Worm (Caenorhabditis elegans): ENCODE data around the gene hpo-31.

hpo-31 gene

ce11 chrV:13850170-13850569 lies 27.3 kb downstream of the hpo-31 start, which contains the start of gene hpx-2:
Gene hpx-2, plus strand, starts transcription at chrV:13850470.
- TF ChIP-seq fkh-10 (GFP tag; optimal IDR thresholded peaks at IDR 0.05) (no peak), daf-12 (tag; optimal IDR thresholded peaks at IDR 0.05) (no peak), elt-3 (tag; optimal IDR thresholded peaks at IDR 0.05) (no peak), skn-1 (tag; optimal IDR thresholded peaks at IDR 0.05) (no peak), elt-2 (tag; optimal IDR thresholded peaks at IDR 0.05) (no peak), nhr-43 (tag; optimal IDR thresholded peaks at IDR 0.05; ENCODE audit: poor library complexity, severe bottlenecking) (no peak), mdl-1 (tag; optimal IDR thresholded peaks at IDR 0.05) (no peak), lin-39 (tag; optimal IDR thresholded peaks at IDR 0.05) (no peak), pha-4 (tag; optimal IDR thresholded peaks at IDR 0.05) (no peak), nhr-237 (tag; optimal IDR thresholded peaks at IDR 0.05) (no peak), jun-1 (tag; optimal IDR thresholded peaks at IDR 0.05) (no peak), ceh-16 (tag; optimal IDR thresholded peaks at IDR 0.05) (no peak), snpc-4 (tag; optimal IDR thresholded peaks at IDR 0.05) (no peak), unc-39 (tag; optimal IDR thresholded peaks at IDR 0.05) (no peak)

ce11 chrV:13854306-13854705 lies 31.5 kb downstream of the hpo-31 start, which contains the start of gene ttr-21:
Gene ttr-21, minus strand, starts transcription at chrV:13854405.
- TF ChIP-seq pha-4 (tag; optimal IDR thresholded peaks at IDR 0.05) (peak; percentile 91), hmg-11 (tag; optimal IDR thresholded peaks at IDR 0.05) (no peak)

DNA sequence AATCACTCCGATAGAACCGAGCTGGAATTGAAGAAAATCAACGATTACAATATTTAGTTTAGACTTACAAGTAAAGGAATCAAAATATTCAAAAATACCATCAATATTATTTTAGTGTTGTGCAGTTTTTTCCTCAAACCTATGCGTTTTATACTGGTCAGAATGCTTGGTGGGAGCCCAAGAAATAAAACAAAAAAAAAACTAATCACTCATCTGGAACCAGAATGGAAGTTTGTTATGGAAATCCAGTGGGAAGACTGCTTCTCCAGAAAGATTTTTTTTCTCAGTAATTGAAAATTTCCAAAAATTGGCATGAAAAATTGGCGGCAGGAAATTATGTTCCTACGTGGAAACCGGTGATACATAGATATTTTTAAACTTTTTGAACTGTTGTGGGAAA lies 33.5 kb downstream of the hpo-31 start, which contains the start of gene srx-134:
Gene srx-134, minus strand, starts transcription at position 101 of the 400 bp plus-strand sequence.
- TF ChIP-seq skn-1 (tag; optimal IDR thresholded peaks at IDR 0.05): no peak
- TF ChIP-seq egl-27 (tag; optimal IDR thresholded peaks at IDR 0.05): no peak
- no peak for TF ChIP-seq lin-15B (tag; optimal IDR thresholded peaks at IDR 0.05)
- no peak for TF ChIP-seq ztf-4 (tag; optimal IDR thresholded peaks at IDR 0.05)
- TF ChIP-seq daf-12 (tag; optimal IDR thresholded peaks at IDR 0.05): no peak
- no peak for TF ChIP-seq fkh-10 (GFP tag; optimal IDR thresholded peaks at IDR 0.05)
- TF ChIP-seq nhr-43 (tag; optimal IDR thresholded peaks at IDR 0.05; ENCODE audit: poor library complexity, severe bottlenecking): no peak
- no peak for TF ChIP-seq ceh-16 (tag; optimal IDR thresholded peaks at IDR 0.05)

ce11 chrV:13857132-13857531 lies 34.3 kb downstream of the hpo-31 start, which contains the start of gene srx-136:
Gene srx-136, plus strand, starts transcription at chrV:13857432.
- TF ChIP-seq nhr-67 (tag; optimal IDR thresholded peaks at IDR 0.05): no peak
- no peak for TF ChIP-seq nhr-43 (tag; optimal IDR thresholded peaks at IDR 0.05; ENCODE audit: poor library complexity, severe bottlenecking)
- TF ChIP-seq zag-1 (tag; optimal IDR thresholded peaks at IDR 0.05): no peak
- TF ChIP-seq fos-1 (tag; optimal IDR thresholded peaks at IDR 0.05): no peak
- TF ChIP-seq unc-39 (tag; optimal IDR thresholded peaks at IDR 0.05): no peak
- TF ChIP-seq ztf-11 (tag; optimal IDR thresholded peaks at IDR 0.05): no peak
- no peak for TF ChIP-seq nhr-12 (tag; optimal IDR thresholded peaks at IDR 0.05)
- no peak for TF ChIP-seq fkh-10 (GFP tag; optimal IDR thresholded peaks at IDR 0.05)
- no peak for TF ChIP-seq nhr-23 (tag; optimal IDR thresholded peaks at IDR 0.05)
- TF ChIP-seq elt-1 (tag; optimal IDR thresholded peaks at IDR 0.05): no peak
- no peak for TF ChIP-seq nfya-1 (tag; optimal IDR thresholded peaks at IDR 0.05; ENCODE audit: insufficient read depth)
- no peak for TF ChIP-seq jun-1 (tag; optimal IDR thresholded peaks at IDR 0.05)
- TF ChIP-seq nhr-237 (tag; optimal IDR thresholded peaks at IDR 0.05): no peak
- no peak for TF ChIP-seq nhr-76 (tag; optimal IDR thresholded peaks at IDR 0.05)
- no peak for TF ChIP-seq elt-2 (tag; optimal IDR thresholded peaks at IDR 0.05)
- no peak for TF ChIP-seq elt-3 (tag; optimal IDR thresholded peaks at IDR 0.05)

DNA sequence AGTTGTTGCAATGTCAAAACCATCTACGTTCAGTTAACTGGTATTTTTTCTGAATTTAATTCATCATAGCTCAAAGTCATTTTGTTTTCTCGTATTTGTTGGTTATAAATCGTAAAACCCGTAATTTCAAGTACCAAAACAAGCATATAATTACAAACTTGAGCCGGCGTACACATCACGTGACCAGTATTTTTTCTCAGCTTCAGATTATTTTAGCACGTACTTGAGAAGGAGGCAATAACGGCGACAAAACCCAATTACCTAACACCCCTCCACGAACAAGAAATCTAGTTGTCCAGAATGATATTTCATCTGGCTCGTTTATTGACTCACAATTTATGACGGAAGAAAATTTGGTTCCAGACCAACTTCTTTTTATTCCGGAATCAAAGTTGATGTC lies 36.1 kb downstream of the hpo-31 start, which contains the start of gene srx-135:
Gene srx-135, plus strand, starts transcription at position 301 of the 400 bp plus-strand sequence.
- TF ChIP-seq ZK546.5 (tag; optimal IDR thresholded peaks at IDR 0.05) (no peak), elt-3 (tag; optimal IDR thresholded peaks at IDR 0.05) (no peak), ceh-28 (tag; optimal IDR thresholded peaks at IDR 0.05) (no peak), hmg-11 (tag; optimal IDR thresholded peaks at IDR 0.05) (no peak), unc-39 (tag; optimal IDR thresholded peaks at IDR 0.05) (no peak)

DNA sequence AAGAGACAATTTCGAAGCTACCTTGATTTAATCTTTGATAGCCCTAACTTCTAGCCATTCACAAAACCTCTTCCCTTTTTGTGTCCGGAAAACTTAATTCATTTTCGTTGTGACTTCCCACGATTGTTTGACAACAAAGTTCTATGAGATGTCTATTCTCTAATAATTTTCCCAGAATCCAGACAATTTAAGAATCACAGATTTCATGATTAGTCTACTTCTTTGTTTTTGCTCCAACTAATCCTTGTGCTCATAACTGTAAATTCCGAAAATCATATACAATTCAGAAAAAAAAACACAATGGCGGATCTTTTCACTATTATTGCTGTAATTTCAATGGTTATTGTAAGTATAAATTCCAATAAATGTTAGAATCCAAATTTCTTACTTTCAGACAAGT lies 39.7 kb downstream of the hpo-31 start, which contains the start of gene srx-137:
Gene srx-137, plus strand, starts transcription at position 301 of the 400 bp plus-strand sequence.
- no peak for TF ChIP-seq nhr-25 (tag; optimal IDR thresholded peaks at IDR 0.05)
- no peak for TF ChIP-seq unc-39 (tag; optimal IDR thresholded peaks at IDR 0.05)
- TF ChIP-seq skn-1 (tag; optimal IDR thresholded peaks at IDR 0.05): no peak
- no peak for TF ChIP-seq ceh-16 (tag; optimal IDR thresholded peaks at IDR 0.05)
